Fruit fly (Drosophila melanogaster): ENCODE measurements around the gene drd.

drd gene

DNA sequence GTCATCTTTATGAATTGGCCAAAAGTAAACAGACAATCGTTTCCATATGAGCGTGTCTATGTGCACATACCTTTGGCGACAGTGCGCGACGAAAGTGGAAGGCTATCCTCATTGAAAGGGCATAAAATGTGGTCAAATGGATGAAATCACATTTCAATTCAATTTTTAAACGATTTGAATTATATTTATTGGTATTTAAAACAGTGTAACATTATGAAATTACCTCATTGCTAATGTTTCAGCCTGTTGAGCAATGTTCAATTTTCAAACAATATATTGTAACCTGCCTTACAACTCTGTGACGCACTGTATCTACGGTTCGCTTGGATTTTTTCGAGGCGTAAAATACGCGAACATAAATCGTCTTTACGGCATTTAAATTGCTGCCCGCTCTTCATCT lies 5.4 kb upstream of the drd start (continued):
- TF ChIP-seq CG11398 (GFP tag; optimal IDR thresholded peaks at IDR 0.05) (no peak), CG9215 (GFP tag; IDR thresholded peaks at IDR 0.05) (peak; percentile 68), CG15601 (tag; optimal IDR thresholded peaks at IDR 0.05) (no peak), fd64A (GFP tag; optimal IDR thresholded peaks at IDR 0.05) (no peak), abd-A (tag; optimal IDR thresholded peaks at IDR 0.05) (no peak), Opbp (GFP tag; IDR thresholded peaks at IDR 0.05; ENCODE audit: partially characterized antibody) (no peak), ken (GFP tag; IDR thresholded peaks at IDR 0.05) (no peak), bbx (GFP tag; IDR thresholded peaks at IDR 0.05; ENCODE audit: partially characterized antibody) (no peak), sr (GFP tag; IDR thresholded peaks at IDR 0.05) (no peak), CG9932 (GFP tag; IDR thresholded peaks at IDR 0.05) (peak; percentile 81), cas (GFP tag; IDR thresholded peaks at IDR 0.05) (0 out of 2 replicates have a peak, but pooled peaks have one; percentile 5), tin (GFP tag; optimal IDR thresholded peaks at IDR 0.05) (no peak), sima (GFP tag; optimal IDR thresholded peaks at IDR 0.05) (no peak), chif (GFP tag; optimal IDR thresholded peaks at IDR 0.05) (no peak), tio (GFP tag; optimal IDR thresholded peaks at IDR 0.05) (peak; percentile 35), CG10366 (GFP tag; IDR thresholded peaks at IDR 0.05) (no peak), aop (GFP tag; IDR thresholded peaks at IDR 0.05) (no peak), tgo (GFP tag; IDR thresholded peaks at IDR 0.05) (no peak), NK7.1 (GFP tag; optimal IDR thresholded peaks at IDR 0.05) (no peak), NC2α (GFP tag; optimal IDR thresholded peaks at IDR 0.05) (no peak), gsb (GFP tag; IDR thresholded peaks at IDR 0.05) (0 out of 2 replicates have a peak, but pooled peaks have one; percentile 27), CG2889 (GFP tag; IDR thresholded peaks at IDR 0.05) (peak; percentile 34; the same call in 1 of the 3 replicates), CG11695 (GFP tag; IDR thresholded peaks at IDR 0.05) (peak; percentile 67; the same call in 2 of the 3 replicates), knrl (GFP tag; IDR thresholded peaks at IDR 0.05; ENCODE audit: partially characterized antibody) (no peak), CG3281 (GFP tag; optimal IDR thresholded peaks at IDR 0.05) (peak; percentile 65), Ptx1 (GFP tag; IDR thresholded peaks at IDR 0.05) (peak; percentile 44), CG7745 (tag; optimal IDR thresholded peaks at IDR 0.05) (no peak), ab (GFP tag; optimal IDR thresholded peaks at IDR 0.05) (no peak), H15 (GFP tag; IDR thresholded peaks at IDR 0.05) (0 out of 3 replicates have a peak, but pooled peaks have one; percentile 16), CG2116 (GFP tag; optimal IDR thresholded peaks at IDR 0.05) (no peak), pnt (GFP tag; optimal IDR thresholded peaks at IDR 0.05) (no peak), Max (GFP tag; optimal IDR thresholded peaks at IDR 0.05) (no peak), CG10654 (GFP tag; optimal IDR thresholded peaks at IDR 0.05) (no peak), Atf3 (GFP tag; optimal IDR thresholded peaks at IDR 0.05) (no peak), Stat92E (GFP tag; optimal IDR thresholded peaks at IDR 0.05) (no peak), Dek (tag; optimal IDR thresholded peaks at IDR 0.05) (peak; percentile 49), CG7372 (GFP tag; IDR thresholded peaks at IDR 0.05) (peak; percentile 46; the same call in 1 of the 2 replicates), amos (GFP tag; IDR thresholded peaks at IDR 0.05; ENCODE audit: partially characterized antibody) (no peak), bigmax (GFP tag; optimal IDR thresholded peaks at IDR 0.05) (no peak), CG17912 (GFP tag; optimal IDR thresholded peaks at IDR 0.05) (no peak), ap (GFP tag; IDR thresholded peaks at IDR 0.05) (no peak), D19B (GFP tag; optimal IDR thresholded peaks at IDR 0.05) (peak; percentile 7), gsb-n (tag; optimal IDR thresholded peaks at IDR 0.05) (no peak), CG18011 (GFP tag; optimal IDR thresholded peaks at IDR 0.05) (no peak), usp (GFP tag; optimal IDR thresholded peaks at IDR 0.05) (no peak), TFAM (GFP tag; optimal IDR thresholded peaks at IDR 0.05) (no peak), bowl (GFP tag; IDR thresholded peaks at IDR 0.05) (no peak), Optix (GFP tag; IDR thresholded peaks at IDR 0.05) (no peak), Hsf (GFP tag; optimal IDR thresholded peaks at IDR 0.05) (no peak), C15 (GFP tag; IDR thresholded peaks at IDR 0.05) (0 out of 3 replicates have a peak, but pooled peaks have one; percentile 8), sd (tag; optimal IDR thresholded peaks at IDR 0.05) (peak; percentile 39), CG3995 (GFP tag; optimal IDR thresholded peaks at IDR 0.05) (no peak)
